Worm (Caenorhabditis elegans) whole organism, early embryonic: ENCODE data around the gene scpl-4.

Source experiments
- B0310.2 ChIP-seq: sonication (generic microtip); optimal IDR thresholded peaks from 2 replicates; lab custom pipeline; 2016; ENCODE audit warnings: mild to moderate bottlenecking, missing genetic modification characterization, missing compliant biosample characterization
- F13C5.2 ChIP-seq: sonication (generic microtip); optimal IDR thresholded peaks from 2 replicates; lab custom pipeline; 2017; ENCODE audit warnings: mild to moderate bottlenecking, missing genetic modification characterization, inconsistent platforms, missing compliant biosample characterization
- aly-1 ChIP-seq: sonication (generic microtip); optimal IDR thresholded peaks from 2 replicates; lab custom pipeline; 2016; ENCODE audit warnings: missing genetic modification characterization, missing compliant biosample characterization
- ama-1 ChIP-seq: fragments of 150-350 bp; optimal IDR thresholded peaks from 2 replicates; lab custom pipeline; 2014
- ceh-13 ChIP-seq: fragments of 200-800 bp; sonication (Bioruptor generic); optimal IDR thresholded peaks from 2 replicates; lab custom pipeline; 2018; ENCODE audit warnings: mild to moderate bottlenecking, missing genetic modification characterization, missing compliant biosample characterization
- ceh-36 ChIP-seq: sonication (generic microtip); optimal IDR thresholded peaks from 2 replicates; lab custom pipeline; 2016; ENCODE audit warnings: missing genetic modification characterization, inconsistent platforms, missing compliant biosample characterization
- ets-7 ChIP-seq: sonication (generic microtip); optimal IDR thresholded peaks from 2 replicates; lab custom pipeline; 2016; ENCODE audit warnings: missing genotype, missing genetic modification characterization, missing compliant biosample characterization
- flt-1 ChIP-seq: fragments of 200-800 bp; sonication (Bioruptor generic); IDR thresholded peaks from 2 replicates; pipeline ENCODE4 v1.3.6; 2022; ENCODE audit warnings: missing genetic modification characterization, missing compliant biosample characterization
- hmbx-1 ChIP-seq: sonication (generic microtip); optimal IDR thresholded peaks from 2 replicates; lab custom pipeline; 2016; ENCODE audit warnings: mild to moderate bottlenecking, missing genetic modification characterization, missing compliant biosample characterization
- hmg-4 ChIP-seq: fragments of 200-800 bp; sonication (Bioruptor generic); optimal IDR thresholded peaks from 2 replicates; lab custom pipeline; 2018; ENCODE audit warnings: mild to moderate bottlenecking, missing genetic modification characterization, missing compliant biosample characterization
- hnd-1 ChIP-seq: sonication (generic microtip); optimal IDR thresholded peaks from 2 replicates; lab custom pipeline; 2016; ENCODE audit warnings: missing genetic modification characterization, missing compliant biosample characterization
- pes-1 ChIP-seq: fragments of 200-800 bp; sonication (Bioruptor generic); IDR thresholded peaks from 2 replicates; pipeline ENCODE4 v1.3.6; 2022; ENCODE audit warnings: missing genetic modification reagents, missing genetic modification characterization, missing compliant biosample characterization
- scrt-1 ChIP-seq: fragments of 200-800 bp; sonication (Bioruptor generic); IDR thresholded peaks from 2 replicates; pipeline ENCODE4 v1.3.6; 2022; ENCODE audit warnings: missing genetic modification characterization, missing compliant biosample characterization
- sea-1 ChIP-seq: fragments of 200-800 bp; sonication (Bioruptor generic); conservative IDR thresholded peaks from 2 replicates; pipeline ENCODE4 v1.3.6; 2022; ENCODE audit warnings: missing genetic modification characterization, missing compliant biosample characterization
- tbx-11 ChIP-seq: fragments of 200-800 bp; sonication (Bioruptor generic); IDR thresholded peaks from 2 replicates; pipeline ENCODE4 v1.3.6; 2022; ENCODE audit warnings: missing genetic modification characterization, missing compliant biosample characterization
- tbx-37 ChIP-seq: fragments of 200-800 bp; sonication (Bioruptor generic); conservative IDR thresholded peaks from 2 replicates; pipeline ENCODE4 v1.3.6; 2022; ENCODE audit warnings: missing genetic modification reagents, missing genetic modification characterization, missing compliant biosample characterization
- tra-4 ChIP-seq: sonication (generic microtip); optimal IDR thresholded peaks from 2 replicates; lab custom pipeline; 2017; ENCODE audit warnings: missing genetic modification characterization, missing compliant biosample characterization

scpl-4 gene

ce11 chrV:10598670-10599154 lies at the start of gene scpl-4:
Gene scpl-4, plus strand, starts transcription at chrV:10599104.
- no peak for TF ChIP-seq hmg-4 (GFP tag; lab: Kevin White, UChicago)
- no peak for TF ChIP-seq tbx-11 (GFP tag; lab: Robert Waterston, UW)
- no peak for TF ChIP-seq tbx-37
- TF ChIP-seq sea-1 (GFP tag; lab: Robert Waterston, UW): no peak
- TF ChIP-seq pes-1 (GFP tag; lab: Robert Waterston, UW): no peak

ce11 chrV:10549717-10550116 lies 49.2 kb upstream of the scpl-4 start, which contains the start of gene F32G8.2:
Gene F32G8.2, plus strand, starts transcription at chrV:10550017.
- TF ChIP-seq tbx-37: no peak
- no peak for TF ChIP-seq ceh-13
- no peak for TF ChIP-seq scrt-1 (GFP tag; lab: Robert Waterston, UW)
- no peak for TF ChIP-seq tbx-11 (GFP tag; lab: Robert Waterston, UW)
- no peak for TF ChIP-seq hmbx-1 (tag; lab: Kevin White, UChicago)
- TF ChIP-seq pes-1 (GFP tag; lab: Robert Waterston, UW): no peak
- no peak for TF ChIP-seq B0310.2 (tag; lab: Kevin White, UChicago)
- no peak for TF ChIP-seq ceh-36 (tag; lab: Kevin White, UChicago)
- TF ChIP-seq sea-1 (GFP tag; lab: Robert Waterston, UW): no peak
- no peak for TF ChIP-seq ama-1 (lab: Kevin White, UChicago)
- no peak for TF ChIP-seq hmg-4 (GFP tag; lab: Kevin White, UChicago)
- TF ChIP-seq aly-1 (tag; lab: Kevin White, UChicago): no peak
- TF ChIP-seq ets-7 (tag; lab: Kevin White, UChicago): no peak
- TF ChIP-seq tra-4 (tag; lab: Kevin White, UChicago): no peak
- TF ChIP-seq flt-1: no peak
- TF ChIP-seq hnd-1 (tag; lab: Kevin White, UChicago): no peak
- TF ChIP-seq F13C5.2 (tag; lab: Kevin White, UChicago): no peak

- TF ChIP-seq aly-1 (tag; lab: Kevin White, UChicago): no peak
- no peak for TF ChIP-seq pes-1 (GFP tag; lab: Robert Waterston, UW)
- TF ChIP-seq hmbx-1 (tag; lab: Kevin White, UChicago): no peak
- no peak for TF ChIP-seq B0310.2 (tag; lab: Kevin White, UChicago)
- no peak for TF ChIP-seq hmg-4 (GFP tag; lab: Kevin White, UChicago)
Measured at ce11 chrV:10555239-10555638, 43.7 kb upstream of the scpl-4 start, which contains the start of gene F32G8.3. Gene F32G8.3, minus strand, starts transcription at chrV:10555339.

ce11 chrV:10556362-10556761 lies 42.5 kb upstream of the scpl-4 start:
- no peak for TF ChIP-seq F13C5.2 (tag; lab: Kevin White, UChicago)
- TF ChIP-seq sea-1 (GFP tag; lab: Robert Waterston, UW): no peak
- TF ChIP-seq tbx-37: no peak
- no peak for TF ChIP-seq scrt-1 (GFP tag; lab: Robert Waterston, UW)
- no peak for TF ChIP-seq aly-1 (tag; lab: Kevin White, UChicago)
- no peak for TF ChIP-seq ets-7 (tag; lab: Kevin White, UChicago)
- TF ChIP-seq tbx-11 (GFP tag; lab: Robert Waterston, UW): no peak
- TF ChIP-seq pes-1 (GFP tag; lab: Robert Waterston, UW): no peak
- TF ChIP-seq hmbx-1 (tag; lab: Kevin White, UChicago): no peak
- TF ChIP-seq hmg-4 (GFP tag; lab: Kevin White, UChicago): no peak
- no peak for TF ChIP-seq ceh-13
- no peak for TF ChIP-seq ceh-36 (tag; lab: Kevin White, UChicago)
- no peak for TF ChIP-seq hnd-1 (tag; lab: Kevin White, UChicago)
- no peak for TF ChIP-seq B0310.2 (tag; lab: Kevin White, UChicago)
- TF ChIP-seq ama-1 (lab: Kevin White, UChicago): no peak

- TF ChIP-seq scrt-1 (GFP tag; lab: Robert Waterston, UW) (no peak), ama-1 (lab: Kevin White, UChicago) (no peak), tbx-11 (GFP tag; lab: Robert Waterston, UW) (no peak), hmbx-1 (tag; lab: Kevin White, UChicago) (no peak), hnd-1 (tag; lab: Kevin White, UChicago) (no peak), sea-1 (GFP tag; lab: Robert Waterston, UW) (no peak), tra-4 (tag; lab: Kevin White, UChicago) (no peak), B0310.2 (tag; lab: Kevin White, UChicago) (no peak), flt-1 (no peak), ceh-36 (tag; lab: Kevin White, UChicago) (no peak), ceh-13 (no peak), pes-1 (GFP tag; lab: Robert Waterston, UW) (no peak), tbx-37 (no peak), aly-1 (tag; lab: Kevin White, UChicago) (no peak), hmg-4 (GFP tag; lab: Kevin White, UChicago) (no peak), ets-7 (tag; lab: Kevin White, UChicago) (no peak), F13C5.2 (tag; lab: Kevin White, UChicago) (no peak)
Measured at ce11 chrV:10557094-10557493, 41.8 kb upstream of the scpl-4 start.

ce11 chrV:10557676-10558075 lies 41.2 kb upstream of the scpl-4 start, which contains the start of gene best-14:
Gene best-14, plus strand, starts transcription at chrV:10557976.
- TF ChIP-seq sea-1 (GFP tag; lab: Robert Waterston, UW) (no peak), ceh-13 (no peak), ama-1 (lab: Kevin White, UChicago) (no peak), pes-1 (GFP tag; lab: Robert Waterston, UW) (no peak), B0310.2 (tag; lab: Kevin White, UChicago) (no peak), scrt-1 (GFP tag; lab: Robert Waterston, UW) (no peak), flt-1 (no peak), tbx-37 (no peak), hmbx-1 (tag; lab: Kevin White, UChicago) (no peak), tra-4 (tag; lab: Kevin White, UChicago) (no peak), F13C5.2 (tag; lab: Kevin White, UChicago) (no peak), hnd-1 (tag; lab: Kevin White, UChicago) (no peak), ceh-36 (tag; lab: Kevin White, UChicago) (no peak), tbx-11 (GFP tag; lab: Robert Waterston, UW) (no peak), hmg-4 (GFP tag; lab: Kevin White, UChicago) (no peak), aly-1 (tag; lab: Kevin White, UChicago) (no peak), ets-7 (tag; lab: Kevin White, UChicago) (no peak)
